Worm (Caenorhabditis elegans) whole organism, mixed stage, embryonic: ENCODE measurements around the gene glrx-3.

Source experiments
- ces-1 ChIP-seq: fragments of 150-350 bp; optimal IDR thresholded peaks from 2 replicates; lab custom pipeline; 2014; ENCODE audit warnings: missing biosample characterization, missing genetic modification reagents, missing genetic modification characterization
- lin-13 ChIP-seq: fragments of 150-350 bp; optimal IDR thresholded peaks from 2 replicates; lab custom pipeline; 2014; ENCODE audit warnings: missing biosample characterization, missing genetic modification characterization
- mep-1 ChIP-seq: fragments of 150-350 bp; optimal IDR thresholded peaks from 2 replicates; lab custom pipeline; 2017; ENCODE audit warnings: missing biosample characterization, missing genetic modification reagents, missing genetic modification characterization, inconsistent platforms
- nhr-237 ChIP-seq: fragments of 150-350 bp; optimal IDR thresholded peaks from 2 replicates; lab custom pipeline; 2014; ENCODE audit warnings: missing biosample characterization, missing genetic modification characterization
- nhr-76 ChIP-seq: sonication (generic microtip); optimal IDR thresholded peaks from 2 replicates; lab custom pipeline; 2017; ENCODE audit warnings: missing biosample characterization, missing genetic modification characterization
- sptf-1 ChIP-seq: sonication (generic microtip); optimal IDR thresholded peaks from 2 replicates; lab custom pipeline; 2017; ENCODE audit warnings: mild to moderate bottlenecking, missing genetic modification characterization, moderate library complexity, missing compliant biosample characterization
- ztf-11 ChIP-seq: fragments of 150-350 bp; optimal IDR thresholded peaks from 2 replicates; lab custom pipeline; 2014; ENCODE audit warnings: missing biosample characterization, missing genetic modification characterization

ce11 chrV:4375807-4376564 is 34.9 kb upstream of the glrx-3 start, which contains the start of gene F32D1.7:
- no peak for TF ChIP-seq lin-13 (tag; lab: Kevin White, UChicago)
- TF ChIP-seq ztf-11 (tag; lab: Kevin White, UChicago) = no peak
- TF ChIP-seq nhr-237 = no peak
- TF ChIP-seq ces-1 (GFP tag; lab: Kevin White, UChicago) = no peak
- TF ChIP-seq sptf-1 (tag; lab: Kevin White, UChicago) = no peak
- TF ChIP-seq mep-1 (tag; lab: Kevin White, UChicago) = no peak
- TF ChIP-seq nhr-76 = no peak
